Worm (Caenorhabditis elegans) whole organism, L4 larva: ENCODE results near the gene C17F4.12.
A peak's percentile ranks its signal among the peaks of the same experiment; 100 is the strongest.

Source experiments
- F49E8.2 ChIP-seq: sonication (generic microtip); optimal IDR thresholded peaks from 2 replicates; lab custom pipeline; 2016; ENCODE audit warnings: missing compliant biosample characterization, mild to moderate bottlenecking, missing genetic modification characterization, borderline replicate concordance
- dmd-9 ChIP-seq: fragments of 200-800 bp; sonication (Bioruptor generic); IDR thresholded peaks from 2 replicates; pipeline ENCODE4 v1.3.6; 2022; ENCODE audit warnings: missing genetic modification reagents, missing genetic modification characterization, missing compliant biosample characterization
- fkh-10 ChIP-seq: fragments of 150-350 bp; optimal IDR thresholded peaks from 2 replicates; lab custom pipeline; 2014; ENCODE audit warnings: missing biosample characterization, missing genetic modification reagents, missing genetic modification characterization
- lin-13 ChIP-seq: fragments of 150-350 bp; optimal IDR thresholded peaks from 2 replicates; lab custom pipeline; 2014; ENCODE audit warnings: missing biosample characterization, missing genetic modification reagents, missing genetic modification characterization
- nhr-76 ChIP-seq: fragments of 150-350 bp; optimal IDR thresholded peaks from 2 replicates; lab custom pipeline; 2014; ENCODE audit warnings: missing biosample characterization, missing genetic modification characterization
- nhr-77 ChIP-seq: fragments of 150-350 bp; optimal IDR thresholded peaks from 2 replicates; lab custom pipeline; 2014; ENCODE audit warnings: missing biosample characterization, missing genetic modification characterization
- snpc-4 ChIP-seq: fragments of 150-350 bp; optimal IDR thresholded peaks from 2 replicates; lab custom pipeline; 2014; ENCODE audit warnings: missing biosample characterization, missing genetic modification characterization
- unc-62 ChIP-seq, 3 experiments: fragments of 150-350 bp in 1 of 3; sonication (generic microtip); optimal IDR thresholded peaks in 2 of 3; peaks in 1 of 3; 1 replicate in 1 of 3; 2 replicates in 2 of 3; lab custom pipeline; 2014 to 2017; ENCODE audit warnings: missing biosample characterization in 3 of 3, missing genetic modification characterization in 3 of 3, missing genetic modification reagents in 3 of 3, missing genotype in 1 of 3
- zip-11 ChIP-seq: fragments of 200-800 bp; sonication (Bioruptor generic); IDR thresholded peaks from 2 replicates; pipeline ENCODE4 v1.3.6; 2022; ENCODE audit warnings: missing genetic modification characterization, missing compliant biosample characterization

DNA sequence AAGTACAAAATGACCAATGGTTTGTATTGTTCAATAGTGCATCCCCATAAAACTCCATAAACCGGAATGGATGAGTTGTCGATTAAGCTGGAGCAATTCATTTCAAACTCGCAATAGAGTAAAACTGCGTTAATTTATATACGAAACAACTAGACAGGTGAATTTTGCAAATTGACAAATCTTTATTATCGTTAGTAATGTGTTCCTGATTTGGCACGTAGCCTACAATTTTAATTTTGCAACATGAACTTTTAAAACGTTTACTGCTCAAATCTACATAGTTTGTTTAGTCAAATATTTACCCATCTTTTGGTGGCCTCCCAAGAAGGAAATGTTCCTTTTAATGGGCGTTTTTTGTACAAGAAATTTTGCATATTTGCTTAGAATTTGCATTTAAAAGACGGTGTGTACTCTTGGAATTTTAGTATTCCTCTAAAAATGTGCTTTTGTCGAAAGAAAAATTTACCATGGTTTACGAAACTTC is 6.9 kb downstream of the C17F4.12 start, which contains the start of the genes srz-67 and C17F4.11:
- TF ChIP-seq unc-62 (GFP tag; optimal IDR thresholded peaks at IDR 0.05 in 1 of 2; lab: Kevin White, UChicago) (peak in 1 of 2 experiments; percentile 2), unc-62 (tag; optimal IDR thresholded peaks at IDR 0.05; lab: Kevin White, UChicago) (no peak), nhr-76 (tag; lab: Kevin White, UChicago) (no peak), dmd-9 (GFP tag; lab: Robert Waterston, UW) (no peak), F49E8.2 (tag; lab: Kevin White, UChicago) (no peak), snpc-4 (tag; lab: Kevin White, UChicago) (no peak), lin-13 (GFP tag; lab: Kevin White, UChicago) (no peak), fkh-10 (GFP tag; lab: Kevin White, UChicago) (no peak), nhr-77 (tag; lab: Kevin White, UChicago) (no peak), zip-11 (GFP tag; lab: Robert Waterston, UW) (no peak)
